Worm (Caenorhabditis elegans): ENCODE measurements around the gene D2023.3.

Gene D2023.3

DNA sequence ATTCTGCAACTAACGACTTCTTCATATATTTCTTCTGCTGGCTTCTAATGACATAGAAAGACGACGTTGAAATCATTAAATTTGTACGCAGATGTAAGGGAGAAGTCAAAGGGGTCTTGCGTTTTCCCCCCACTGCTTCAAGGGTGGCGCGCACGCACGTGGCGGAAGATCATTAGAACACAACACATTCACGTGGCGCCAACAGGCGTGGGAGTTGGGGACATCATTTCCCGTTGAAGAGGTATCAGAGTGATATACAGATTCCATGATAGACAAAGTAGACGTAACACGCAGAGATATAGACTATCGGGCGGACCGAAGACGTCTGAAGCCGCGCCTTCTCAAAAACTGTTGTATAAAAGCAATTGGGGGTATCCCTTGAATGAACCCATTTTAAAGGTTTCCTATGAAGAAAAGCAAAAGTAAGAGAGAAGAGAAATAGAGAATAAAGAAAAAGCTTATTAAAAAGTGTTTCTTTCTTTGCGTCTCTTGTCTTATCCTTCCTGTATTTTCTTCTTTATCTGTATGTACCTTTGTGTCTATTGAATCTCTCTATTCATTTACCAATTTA lies 12.5 kb downstream of the D2023.3 start (continued):
- no peak for TF ChIP-seq ceh-82 (tag; optimal IDR thresholded peaks at IDR 0.05)
- TF ChIP-seq lin-15B (tag; optimal IDR thresholded peaks at IDR 0.05) = no peak

DNA sequence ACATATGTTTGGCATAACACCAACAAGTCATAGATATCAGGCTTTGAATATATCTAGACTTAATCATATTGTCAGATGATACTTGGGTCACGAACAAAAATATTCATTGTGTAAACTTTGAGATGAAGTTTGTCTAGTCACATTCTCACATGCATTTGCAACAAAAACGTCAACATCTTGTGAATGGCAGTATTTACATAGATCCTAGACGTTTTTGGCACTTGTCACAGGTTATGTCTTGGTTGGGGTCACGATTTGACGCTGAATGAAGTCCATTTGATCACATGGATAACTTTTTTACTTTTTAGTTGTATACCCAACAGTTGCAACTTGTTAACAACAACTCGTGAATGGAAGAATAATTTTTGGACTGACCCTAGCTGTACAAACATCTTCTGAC lies 13.5 kb downstream of the D2023.3 start:
- TF ChIP-seq mml-1 (tag; optimal IDR thresholded peaks at IDR 0.05) (no peak), lin-39 (tag; optimal IDR thresholded peaks at IDR 0.05) (no peak), elt-2 (tag; optimal IDR thresholded peaks at IDR 0.05) (no peak), ceh-82 (tag; optimal IDR thresholded peaks at IDR 0.05) (no peak)

DNA sequence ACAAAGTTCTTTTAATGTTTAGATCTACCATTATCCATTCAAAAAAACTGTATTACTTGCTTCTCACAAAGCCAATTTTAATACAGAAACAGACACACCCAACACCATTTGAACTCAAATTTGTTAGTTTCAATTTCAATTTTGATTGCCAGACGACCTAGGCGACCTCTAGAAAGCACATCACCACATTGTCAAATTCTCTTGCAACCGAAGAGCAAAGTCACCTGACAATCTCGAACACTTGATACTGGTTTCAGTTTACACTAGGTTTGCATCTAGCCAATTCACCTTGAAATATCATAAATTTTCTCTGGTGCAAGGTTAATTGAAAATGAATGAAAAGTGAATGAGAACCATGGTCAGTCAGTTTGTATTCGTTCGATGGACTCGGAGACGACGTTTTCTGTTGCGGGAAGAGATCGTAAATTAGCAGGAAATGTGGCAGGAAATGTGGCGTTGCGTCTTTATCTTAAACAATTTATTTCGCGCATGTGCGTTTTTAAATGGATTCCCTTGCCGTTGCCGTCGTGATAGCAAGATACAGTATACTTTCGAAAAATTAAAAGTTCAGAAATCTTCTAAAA lies 14.5 kb downstream of the D2023.3 start:
- TF ChIP-seq nhr-43 (tag; optimal IDR thresholded peaks at IDR 0.05; ENCODE audit: poor library complexity, severe bottlenecking) = peak; percentile 47
- no peak for TF ChIP-seq jun-1 (tag; optimal IDR thresholded peaks at IDR 0.05)
- peak; percentile 79 for TF ChIP-seq nhr-25 (tag; optimal IDR thresholded peaks at IDR 0.05)
- TF ChIP-seq ceh-16 (tag; optimal IDR thresholded peaks at IDR 0.05) = no peak

DNA sequence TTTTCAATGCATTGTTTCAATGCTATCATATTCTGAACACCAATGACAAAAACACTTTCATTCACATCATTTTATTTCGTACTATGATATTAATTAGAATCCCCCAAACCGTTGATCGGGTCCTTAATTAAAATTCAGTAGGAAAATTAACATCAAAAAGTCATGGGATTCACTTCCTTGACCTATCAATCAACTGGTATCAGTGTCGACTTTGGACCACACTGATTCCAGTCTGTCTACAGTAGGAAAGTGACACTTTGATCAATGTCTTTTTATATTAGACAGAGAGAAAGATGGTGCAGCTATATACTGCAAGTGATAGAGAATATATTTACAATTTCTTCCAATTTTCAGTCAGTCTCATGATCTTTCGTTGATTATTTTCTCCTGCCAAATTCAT lies 15.5 kb downstream of the D2023.3 start:
- no peak for TF ChIP-seq ztf-4 (tag; optimal IDR thresholded peaks at IDR 0.05)
- TF ChIP-seq ceh-16 (tag; optimal IDR thresholded peaks at IDR 0.05) = no peak
- no peak for TF ChIP-seq skn-1 (tag; optimal IDR thresholded peaks at IDR 0.05)
- no peak for TF ChIP-seq elt-3 (tag; optimal IDR thresholded peaks at IDR 0.05)
- TF ChIP-seq unc-62 (GFP tag; optimal IDR thresholded peaks at IDR 0.05) = no peak
- TF ChIP-seq nhr-43 (tag; optimal IDR thresholded peaks at IDR 0.05; ENCODE audit: poor library complexity, severe bottlenecking) = peak; percentile 31
- TF ChIP-seq nhr-28 (tag; optimal IDR thresholded peaks at IDR 0.05) = no peak
- TF ChIP-seq nhr-23 (tag; optimal IDR thresholded peaks at IDR 0.05) = peak; percentile 37
- no peak for TF ChIP-seq fos-1 (tag; optimal IDR thresholded peaks at IDR 0.05)
- TF ChIP-seq ama-1 (optimal IDR thresholded peaks at IDR 0.05) = no peak
- peak; percentile 2 for TF ChIP-seq jun-1 (tag; optimal IDR thresholded peaks at IDR 0.05)

DNA sequence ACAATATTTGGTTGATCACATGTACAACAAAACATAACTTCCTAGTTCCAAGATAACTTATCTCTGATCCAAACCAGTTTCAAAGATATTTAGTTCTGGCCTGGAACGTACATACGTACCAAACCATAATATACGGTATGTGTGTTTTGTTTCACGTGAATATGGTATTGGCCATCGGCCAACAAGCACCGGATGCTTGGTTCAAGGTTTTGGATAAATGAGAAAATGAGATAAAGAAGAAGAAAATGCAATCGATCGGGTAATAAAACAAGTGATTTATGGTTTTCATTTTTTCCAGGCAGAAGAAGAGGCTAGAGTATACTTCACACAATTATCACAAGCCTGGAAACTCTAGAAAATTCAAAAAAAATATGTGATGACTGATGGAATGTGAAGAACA lies 16.5 kb downstream of the D2023.3 start:
- no peak for TF ChIP-seq aly-2 (tag; optimal IDR thresholded peaks at IDR 0.05)
- TF ChIP-seq nhr-23 (tag; optimal IDR thresholded peaks at IDR 0.05) = peak; percentile 64
- no peak for TF ChIP-seq lsy-12 (tag; optimal IDR thresholded peaks at IDR 0.05)
- no peak for TF ChIP-seq nhr-28 (tag; optimal IDR thresholded peaks at IDR 0.05)
- TF ChIP-seq nhr-67 (tag; optimal IDR thresholded peaks at IDR 0.05) = no peak
- TF ChIP-seq nfya-1 (tag; optimal IDR thresholded peaks at IDR 0.05; ENCODE audit: insufficient read depth) = no peak
- no peak for TF ChIP-seq nhr-43 (tag; optimal IDR thresholded peaks at IDR 0.05; ENCODE audit: poor library complexity, severe bottlenecking)
- no peak for TF ChIP-seq nhr-11 (tag; optimal IDR thresholded peaks at IDR 0.05)
- TF ChIP-seq ceh-82 (tag; optimal IDR thresholded peaks at IDR 0.05) = no peak
- TF ChIP-seq ztf-4 (tag; optimal IDR thresholded peaks at IDR 0.05) = no peak
- TF ChIP-seq jun-1 (tag; optimal IDR thresholded peaks at IDR 0.05) = no peak
- no peak for TF ChIP-seq elt-3 (tag; optimal IDR thresholded peaks at IDR 0.05)
- TF ChIP-seq nhr-25 (tag; optimal IDR thresholded peaks at IDR 0.05) = peak; percentile 23
- no peak for TF ChIP-seq nhr-237 (tag; optimal IDR thresholded peaks at IDR 0.05)
- TF ChIP-seq ceh-9 (tag; optimal IDR thresholded peaks at IDR 0.05) = no peak
- TF ChIP-seq lin-15B (tag; optimal IDR thresholded peaks at IDR 0.05) = no peak
- no peak for TF ChIP-seq pqm-1 (tag; optimal IDR thresholded peaks at IDR 0.05)
- no peak for TF ChIP-seq nhr-77 (tag; optimal IDR thresholded peaks at IDR 0.05)
- no peak for TF ChIP-seq zag-1 (tag; optimal IDR thresholded peaks at IDR 0.05)
- TF ChIP-seq elt-2 (tag; optimal IDR thresholded peaks at IDR 0.05) = no peak
- TF ChIP-seq ceh-28 (tag; optimal IDR thresholded peaks at IDR 0.05) = peak; percentile 47

DNA sequence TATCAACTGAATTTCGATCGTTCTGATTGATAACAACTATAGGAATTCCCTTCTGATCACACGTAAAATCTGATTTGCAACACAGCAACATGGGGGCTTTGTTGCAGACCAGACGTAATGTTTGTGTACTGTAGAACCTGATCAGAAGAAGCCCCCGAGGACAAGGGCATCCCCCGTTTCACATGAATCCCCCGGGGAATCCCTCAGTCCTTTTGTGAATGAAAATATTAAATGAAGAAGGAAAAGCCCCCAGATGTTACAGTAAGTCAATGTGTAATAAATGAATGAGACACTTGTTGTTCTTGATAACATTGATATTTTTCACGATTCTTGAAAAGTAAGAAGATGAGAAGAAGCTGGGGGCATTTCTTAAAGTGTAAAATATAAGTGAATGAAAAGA lies 17.6 kb downstream of the D2023.3 start:
- TF ChIP-seq egl-27 (tag; optimal IDR thresholded peaks at IDR 0.05) (no peak), ceh-28 (tag; optimal IDR thresholded peaks at IDR 0.05) (no peak), nhr-43 (tag; optimal IDR thresholded peaks at IDR 0.05; ENCODE audit: poor library complexity, severe bottlenecking) (peak; percentile 52), nhr-25 (tag; optimal IDR thresholded peaks at IDR 0.05) (peak; percentile 64)

DNA sequence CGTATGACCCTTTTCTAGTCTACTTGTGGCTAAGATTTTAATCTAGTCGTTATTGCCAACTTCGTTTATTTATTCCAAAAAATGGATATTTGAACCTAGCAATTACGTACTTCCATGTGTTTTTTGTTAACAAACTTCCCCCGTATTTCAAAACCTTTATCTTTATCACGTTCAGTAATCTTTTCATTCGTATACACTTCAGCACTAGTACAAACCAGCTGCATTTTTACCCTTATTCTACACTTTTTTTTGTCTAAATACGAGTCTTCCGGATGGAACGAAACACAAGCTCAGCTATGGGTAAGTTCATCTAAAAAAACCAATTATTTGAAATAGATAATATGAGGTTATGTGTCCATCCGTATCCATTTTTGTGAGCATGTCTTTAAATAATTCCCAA lies 22.3 kb downstream of the D2023.3 start, which contains the start of gene D2023.1:
D2023.1 (plus strand) TSS at position 77 of the 400 bp plus-strand sequence.
- TF ChIP-seq fkh-10 (GFP tag; optimal IDR thresholded peaks at IDR 0.05) (no peak), elt-2 (tag; optimal IDR thresholded peaks at IDR 0.05) (no peak), nhr-237 (tag; optimal IDR thresholded peaks at IDR 0.05) (no peak), nhr-23 (tag; optimal IDR thresholded peaks at IDR 0.05) (no peak)
